Worm (Caenorhabditis elegans) whole organism, L3 larva: Measurements from ENCODE around the gene C16D9.1.

ENCODE experiments used
- ceh-16 ChIP-seq: sonication (generic microtip); optimal IDR thresholded peaks from 2 replicates; lab custom pipeline; 2017; ENCODE audit warnings: missing biosample characterization, missing genetic modification characterization
- daf-12 ChIP-seq: fragments of 150-350 bp; optimal IDR thresholded peaks from 2 replicates; lab custom pipeline; 2014; ENCODE audit warnings: missing biosample characterization, missing genetic modification reagents, missing genetic modification characterization
- unc-39 ChIP-seq: sonication (generic microtip); optimal IDR thresholded peaks from 4 replicates; lab custom pipeline; 2017; ENCODE audit warnings: missing biosample characterization, missing genetic modification characterization

DNA sequence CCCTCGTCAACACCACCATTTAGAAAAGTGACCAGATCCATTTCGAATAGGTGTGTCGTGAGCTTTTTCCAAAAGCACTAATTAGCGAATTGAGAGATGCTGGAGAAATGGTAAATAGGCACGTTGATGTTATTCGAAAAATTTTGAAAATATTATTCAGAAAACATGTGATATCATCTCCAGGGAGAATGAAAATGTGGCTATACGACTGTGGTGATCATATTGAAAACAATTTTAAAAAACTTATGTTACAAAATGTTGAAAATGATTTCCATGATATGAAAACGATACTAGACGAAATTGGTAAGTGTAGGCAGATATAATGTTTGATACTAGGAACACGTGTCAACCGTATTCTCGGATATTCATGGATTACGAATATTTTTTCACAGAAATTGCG is 32.3 kb upstream of the C16D9.1 start, which contains the start of gene K07C11.10:
- TF ChIP-seq ceh-16 (tag; lab: Kevin White, UChicago) (no peak), daf-12 (tag; lab: Kevin White, UChicago) (no peak), unc-39 (tag; lab: Kevin White, UChicago) (no peak)
